Fruit fly (Drosophila melanogaster): ENCODE results near the gene hry.

DNA sequence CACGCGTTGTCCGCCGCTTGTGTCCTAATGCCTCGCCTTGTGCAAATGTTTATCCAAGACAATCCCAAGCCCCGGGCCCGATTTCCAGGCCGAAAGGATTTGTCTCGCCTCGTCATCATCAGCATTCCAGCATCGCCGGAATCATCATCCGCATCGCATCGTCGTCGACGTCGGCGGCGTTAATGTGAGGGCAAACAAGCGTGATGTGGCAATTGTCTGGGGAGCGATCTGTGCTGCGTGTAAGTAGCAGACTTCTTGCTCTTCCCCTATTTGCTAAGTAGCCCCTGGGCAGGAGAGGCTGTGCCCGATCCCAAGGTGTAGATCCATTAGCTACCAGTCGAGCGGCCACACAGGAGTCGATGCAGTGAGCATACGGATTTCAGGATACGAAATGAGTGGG is 14.8 kb upstream of the hry start:
- TF ChIP-seq tj (GFP tag; optimal IDR thresholded peaks at IDR 0.05) = no peak
- TF ChIP-seq CG7101 (tag; optimal IDR thresholded peaks at IDR 0.05) = no peak
- TF ChIP-seq cic (GFP tag; optimal IDR thresholded peaks at IDR 0.05) = no peak
- TF ChIP-seq Hr96 (GFP tag; optimal IDR thresholded peaks at IDR 0.05) = no peak
- no peak for TF ChIP-seq CG7045 (GFP tag; optimal IDR thresholded peaks at IDR 0.05)
- no peak for TF ChIP-seq cnc (optimal IDR thresholded peaks at IDR 0.05)
- no peak for TF ChIP-seq pad (GFP tag; optimal IDR thresholded peaks at IDR 0.05)
- TF ChIP-seq CG1620 (GFP tag; optimal IDR thresholded peaks at IDR 0.05) = no peak
- no peak for TF ChIP-seq CG14711 (tag; optimal IDR thresholded peaks at IDR 0.05)
- no peak for TF ChIP-seq CG12768 (GFP tag; optimal IDR thresholded peaks at IDR 0.05)
